Fruit fly (Drosophila melanogaster) whole organism, embryonic: ENCODE measurements around the gene Reck.

Experiments
- B-H1 ChIP-seq: fragments of 200-800 bp; sonication (Bioruptor generic); IDR thresholded peaks from 3 replicates; pipeline ENCODE4 v1.3.6; 2022; ENCODE audit warnings: missing biosample characterization, missing genetic modification characterization
- B-H2 ChIP-seq: fragments of 200-800 bp; sonication (Bioruptor generic); optimal IDR thresholded peaks from 2 replicates; lab custom pipeline; 2018; ENCODE audit warnings: missing biosample characterization, mild to moderate bottlenecking, missing genetic modification characterization
- BtbVII ChIP-seq: fragments of 200-800 bp; sonication (Bioruptor generic); optimal IDR thresholded peaks from 3 replicates; lab custom pipeline; 2017; ENCODE audit warnings: missing biosample characterization, mild to moderate bottlenecking, missing genetic modification characterization
- CG1024 ChIP-seq: fragments of 200-800 bp; sonication (Bioruptor generic); IDR thresholded peaks from 2 replicates; pipeline ENCODE4 v1.3.6; 2022; ENCODE audit warnings: missing biosample characterization, missing genetic modification characterization
- CG10543 ChIP-seq: fragments of 200-800 bp; sonication (Bioruptor generic); optimal IDR thresholded peaks from 3 replicates; lab custom pipeline; 2017; ENCODE audit warnings: missing biosample characterization, mild to moderate bottlenecking, missing genetic modification characterization, moderate library complexity
- CG11560 ChIP-seq: fragments of 200-800 bp; sonication (Bioruptor generic); IDR thresholded peaks from 3 replicates; pipeline ENCODE4 v1.3.6; 2022; ENCODE audit warnings: missing biosample characterization, missing genetic modification characterization
- CG13894 ChIP-seq: fragments of 200-800 bp; sonication (Bioruptor generic); optimal IDR thresholded peaks from 3 replicates; lab custom pipeline; 2018; ENCODE audit warnings: missing biosample characterization, mild to moderate bottlenecking, missing genetic modification characterization, moderate library complexity
- CG15011 ChIP-seq: fragments of 200-800 bp; sonication (Bioruptor generic); optimal IDR thresholded peaks from 3 replicates; lab custom pipeline; 2018; ENCODE audit warnings: missing biosample characterization, mild to moderate bottlenecking, missing genetic modification characterization
- CG17186 ChIP-seq: fragments of 200-800 bp; sonication (Bioruptor generic); optimal IDR thresholded peaks from 3 replicates; lab custom pipeline; 2017; ENCODE audit warnings: missing biosample characterization, missing genetic modification reagents, missing genetic modification characterization
- CG17568 ChIP-seq: fragments of 200-800 bp; sonication (Bioruptor generic); optimal IDR thresholded peaks from 2 replicates; lab custom pipeline; 2018; ENCODE audit warnings: missing biosample characterization, mild to moderate bottlenecking, missing genetic modification characterization, moderate library complexity
- CG2199 ChIP-seq: fragments of 200-800 bp; sonication (Bioruptor generic); IDR thresholded peaks from 3 replicates; pipeline ENCODE4 v1.3.6; 2022; ENCODE audit warnings: missing biosample characterization, missing genetic modification characterization
- CG2678 ChIP-seq: fragments of 200-800 bp; sonication (Bioruptor generic); optimal IDR thresholded peaks from 3 replicates; lab custom pipeline; 2019; ENCODE audit warnings: missing biosample characterization, mild to moderate bottlenecking, missing genetic modification characterization, moderate library complexity
- CG2875 ChIP-seq: fragments of 200-800 bp; sonication (Bioruptor generic); optimal IDR thresholded peaks from 2 replicates; lab custom pipeline; 2017; ENCODE audit warnings: missing biosample characterization, mild to moderate bottlenecking, missing genetic modification characterization, missing genetic modification reagents
- CG30403 ChIP-seq: fragments of 200-800 bp; sonication (Bioruptor generic); optimal IDR thresholded peaks from 3 replicates; lab custom pipeline; 2016; ENCODE audit warnings: missing biosample characterization, missing genetic modification characterization
- CG31441 ChIP-seq: fragments of 200-800 bp; sonication (Bioruptor generic); IDR thresholded peaks from 2 replicates; pipeline ENCODE4 v1.3.6; 2022; ENCODE audit warnings: missing biosample characterization, missing genetic modification characterization
- CG4328 ChIP-seq: fragments of 200-800 bp; sonication (Bioruptor generic); optimal IDR thresholded peaks from 3 replicates; lab custom pipeline; 2017; ENCODE audit warnings: missing biosample characterization, missing genetic modification reagents, missing genetic modification characterization
- CG4360 ChIP-seq: fragments of 200-800 bp; sonication (Bioruptor generic); IDR thresholded peaks from 2 replicates; pipeline ENCODE4 v1.3.6; 2022; ENCODE audit warnings: missing biosample characterization, missing genetic modification characterization
- CG6791 ChIP-seq: fragments of 200-800 bp; sonication (Bioruptor generic); IDR thresholded peaks from 3 replicates; pipeline ENCODE4 v1.3.6; 2022; ENCODE audit warnings: missing biosample characterization, missing genetic modification characterization; ENCODE audit not compliant: partially characterized antibody
- CTCF ChIP-seq: fragments of 200-800 bp; sonication (Bioruptor generic); optimal IDR thresholded peaks from 2 replicates; lab custom pipeline; 2017; ENCODE audit warnings: missing biosample characterization, mild to moderate bottlenecking, missing genetic modification characterization, moderate library complexity
- Ets65A ChIP-seq: fragments of 200-800 bp; sonication (Bioruptor generic); peaks from one replicate; lab custom pipeline; 2016; ENCODE audit warnings: missing biosample characterization, missing genetic modification characterization
- Ets97D ChIP-seq: fragments of 200-800 bp; sonication (Bioruptor generic); optimal IDR thresholded peaks from 3 replicates; lab custom pipeline; 2016; ENCODE audit warnings: missing biosample characterization, missing genetic modification characterization
- Gug ChIP-seq: fragments of 200-800 bp; sonication (Bioruptor generic); IDR thresholded peaks from 4 replicates; pipeline ENCODE4 v1.3.6; 2022; ENCODE audit warnings: missing biosample characterization, missing genetic modification characterization
- MTF-1 ChIP-seq: fragments of 200-800 bp; sonication (Bioruptor generic); optimal IDR thresholded peaks from 2 replicates; lab custom pipeline; 2018; ENCODE audit warnings: missing biosample characterization, mild to moderate bottlenecking, missing genetic modification characterization, borderline replicate concordance
- Med ChIP-seq: fragments of 200-800 bp; sonication (Bioruptor generic); peaks from one replicate; lab custom pipeline; 2016; ENCODE audit warnings: missing biosample characterization, missing genetic modification characterization, mild to moderate bottlenecking, inconsistent platforms, moderate library complexity
- Mrtf ChIP-seq: fragments of 200-800 bp; sonication (Bioruptor generic); IDR thresholded peaks from 3 replicates; pipeline ENCODE4 v1.3.6; 2022; ENCODE audit warnings: missing biosample characterization, missing genetic modification characterization
- NFAT ChIP-seq: fragments of 200-800 bp; sonication (Bioruptor generic); IDR thresholded peaks from 2 replicates; pipeline ENCODE4 v1.3.6; 2022; ENCODE audit warnings: missing biosample characterization, missing genetic modification characterization
- Opbp ChIP-seq: fragments of 200-800 bp; sonication (Bioruptor generic); IDR thresholded peaks from 3 replicates; pipeline ENCODE4 v1.3.6; 2022; ENCODE audit warnings: missing biosample characterization, missing genetic modification characterization; ENCODE audit not compliant: partially characterized antibody
- Pdp1 ChIP-seq, 2 experiments: fragments of 200-800 bp; sonication (Bioruptor generic); optimal IDR thresholded peaks; 3 replicates each; lab custom pipeline; 2016; ENCODE audit warnings: missing biosample characterization in 2 of 2, missing genetic modification characterization in 2 of 2, mild to moderate bottlenecking in 1 of 2, moderate library complexity in 1 of 2
- Side ChIP-seq: fragments of 200-800 bp; sonication (Bioruptor generic); optimal IDR thresholded peaks from 2 replicates; lab custom pipeline; 2016; ENCODE audit warnings: missing biosample characterization, missing genetic modification characterization
- Vsx1 ChIP-seq: fragments of 200-800 bp; sonication (Bioruptor generic); optimal IDR thresholded peaks from 2 replicates; lab custom pipeline; 2017; ENCODE audit warnings: missing biosample characterization, mild to moderate bottlenecking, missing genetic modification characterization, missing genetic modification reagents
- YL-1 ChIP-seq: fragments of 200-800 bp; sonication (Bioruptor generic); optimal IDR thresholded peaks from 3 replicates; lab custom pipeline; 2017; ENCODE audit warnings: missing biosample characterization, mild to moderate bottlenecking, missing genetic modification characterization
- aop ChIP-seq: fragments of 200-800 bp; sonication (Bioruptor generic); IDR thresholded peaks from 2 replicates; pipeline ENCODE4 v1.3.6; 2022; ENCODE audit warnings: missing biosample characterization, missing genetic modification characterization
- ase ChIP-seq: fragments of 200-800 bp; sonication (Bioruptor generic); IDR thresholded peaks from 3 replicates; pipeline ENCODE4 v1.3.6; 2022; ENCODE audit warnings: missing biosample characterization, missing genetic modification characterization
- bsh ChIP-seq, 2 experiments: fragments of 200-800 bp; sonication (Bioruptor generic); optimal IDR thresholded peaks; 2 replicates each; lab custom pipeline; 2017 to 2018; ENCODE audit warnings: mild to moderate bottlenecking in 2 of 2, missing biosample characterization in 2 of 2, missing genetic modification characterization in 2 of 2, moderate library complexity in 1 of 2
- da ChIP-seq: fragments of 200-800 bp; sonication (Bioruptor generic); optimal IDR thresholded peaks from 2 replicates; lab custom pipeline; 2016; ENCODE audit warnings: missing biosample characterization, missing genetic modification characterization
- dysf ChIP-seq: fragments of 200-800 bp; sonication (Bioruptor generic); IDR thresholded peaks from 3 replicates; pipeline ENCODE4 v1.3.6; 2022; ENCODE audit warnings: missing biosample characterization, missing genetic modification characterization
- fd102C ChIP-seq: fragments of 200-800 bp; sonication (Bioruptor generic); optimal IDR thresholded peaks from 2 replicates; lab custom pipeline; 2018; ENCODE audit warnings: missing biosample characterization, mild to moderate bottlenecking, missing genetic modification characterization, moderate library complexity
- fd96Cb ChIP-seq: fragments of 200-800 bp; sonication (Bioruptor generic); optimal IDR thresholded peaks from 2 replicates; lab custom pipeline; 2018; ENCODE audit warnings: missing biosample characterization, mild to moderate bottlenecking, missing genetic modification characterization, moderate library complexity
- fru ChIP-seq: fragments of >200 bp; optimal IDR thresholded peaks from 2 replicates; lab custom pipeline; 2017
- ham ChIP-seq: fragments of 200-800 bp; sonication (Bioruptor generic); IDR thresholded peaks from 2 replicates; pipeline ENCODE4 v1.3.6; 2022; ENCODE audit warnings: missing biosample characterization, missing genetic modification characterization
- mld ChIP-seq: fragments of 200-800 bp; sonication (Bioruptor generic); IDR thresholded peaks from 3 replicates; pipeline ENCODE4 v1.3.6; 2022; ENCODE audit warnings: missing biosample characterization, missing genetic modification characterization; ENCODE audit not compliant: partially characterized antibody
- phol ChIP-seq: fragments of 200-800 bp; sonication (Bioruptor generic); optimal IDR thresholded peaks from 3 replicates; lab custom pipeline; 2018; ENCODE audit warnings: missing biosample characterization, mild to moderate bottlenecking, missing genetic modification characterization, moderate library complexity
- pita ChIP-seq: fragments of 200-800 bp; sonication (Bioruptor generic); optimal IDR thresholded peaks from 2 replicates; lab custom pipeline; 2017; ENCODE audit warnings: missing biosample characterization, mild to moderate bottlenecking, missing genetic modification characterization
- repo ChIP-seq: fragments of 200-800 bp; sonication (Bioruptor generic); optimal IDR thresholded peaks from 2 replicates; lab custom pipeline; 2016; ENCODE audit warnings: missing biosample characterization, missing genetic modification characterization
- schlank ChIP-seq: fragments of 200-800 bp; sonication (Bioruptor generic); optimal IDR thresholded peaks from 2 replicates; lab custom pipeline; 2018; ENCODE audit warnings: missing biosample characterization, mild to moderate bottlenecking, missing genetic modification characterization
- twi ChIP-seq: fragments of 200-800 bp; optimal IDR thresholded peaks from 2 replicates; lab custom pipeline; 2019; ENCODE audit warnings: missing biosample characterization, mild to moderate bottlenecking, missing genetic modification characterization, moderate library complexity
- zen ChIP-seq: fragments of 200-800 bp; sonication (Bioruptor generic); optimal IDR thresholded peaks from 3 replicates; lab custom pipeline; 2018; ENCODE audit warnings: missing biosample characterization, mild to moderate bottlenecking, missing genetic modification characterization, moderate library complexity
- zfh2 ChIP-seq: fragments of 200-800 bp; sonication (Bioruptor generic); optimal IDR thresholded peaks from 2 replicates; lab custom pipeline; 2016; ENCODE audit warnings: missing biosample characterization, missing genetic modification characterization

Reck gene

dm6 chr3L:14986984-14987896 is 26.6 kb downstream of the Reck start (continued):
- no peak for TF ChIP-seq pita (GFP tag; lab: Kevin White, UChicago)
- TF ChIP-seq CG2199 = peak; percentile 60; the same call in 2 of the 3 replicates
- peak in 1 of 2 experiments; percentile 12 for TF ChIP-seq bsh (GFP tag; optimal IDR thresholded peaks at IDR 0.05; lab: Kevin White, UChicago)
- no peak for TF ChIP-seq B-H1 (GFP tag; lab: Robert Waterston, UW)
- TF ChIP-seq mld (GFP tag; lab: Robert Waterston, UW) = no peak
- no peak for TF ChIP-seq fd96Cb (tag; lab: Kevin White, UChicago)
- peak; percentile 39 for TF ChIP-seq twi
- TF ChIP-seq ase (GFP tag; lab: Robert Waterston, UW) = no peak
- TF ChIP-seq Med (GFP tag; lab: Kevin White, UChicago) = peak; percentile 31
- no peak for TF ChIP-seq B-H2 (GFP tag; lab: Kevin White, UChicago)
- TF ChIP-seq zfh2 = no peak
- peak; percentile 23 for TF ChIP-seq BtbVII (GFP tag; lab: Kevin White, UChicago)
- TF ChIP-seq Ets97D (GFP tag; lab: Kevin White, UChicago) = no peak
- 0 out of 3 replicates have a peak, but pooled peaks have one; percentile 41 for TF ChIP-seq CG6791 (GFP tag; lab: Robert Waterston, UW)
- peak; percentile 43 for TF ChIP-seq CG13894 (tag; lab: Kevin White, UChicago)
- peak in 1 of 2 experiments; percentile 34 for TF ChIP-seq Pdp1 (GFP tag; optimal IDR thresholded peaks at IDR 0.05; lab: Kevin White, UChicago)

- TF ChIP-seq aop (GFP tag; lab: Robert Waterston, UW) (no peak), CG17186 (GFP tag; lab: Kevin White, UChicago) (no peak), Opbp (GFP tag; lab: Robert Waterston, UW) (no peak), CG30403 (GFP tag; lab: Kevin White, UChicago) (peak; percentile 1), zen (tag; lab: Kevin White, UChicago) (no peak), CG10543 (GFP tag; lab: Kevin White, UChicago) (no peak), CG4360 (GFP tag; lab: Robert Waterston, UW) (no peak), ham (GFP tag; lab: Robert Waterston, UW) (no peak), CG11560 (tag; lab: Robert Waterston, UW) (no peak), da (GFP tag; lab: Kevin White, UChicago) (no peak), phol (tag; lab: Kevin White, UChicago) (peak; percentile 2), CG17568 (GFP tag; lab: Kevin White, UChicago) (peak; percentile 14), YL-1 (GFP tag; lab: Kevin White, UChicago) (no peak), CG2875 (GFP tag; lab: Kevin White, UChicago) (no peak), CG4328 (GFP tag; lab: Kevin White, UChicago) (no peak), Mrtf (GFP tag; lab: Robert Waterston, UW) (no peak), NFAT (no peak), schlank (tag; lab: Kevin White, UChicago) (no peak), CG31441 (GFP tag; lab: Robert Waterston, UW) (no peak), CG15011 (GFP tag; lab: Kevin White, UChicago) (no peak), CG1024 (GFP tag; lab: Robert Waterston, UW) (no peak), Ets65A (GFP tag; lab: Kevin White, UChicago) (no peak), Side (GFP tag; lab: Kevin White, UChicago) (no peak), dysf (peak; percentile 16; the same call in 1 of the 3 replicates), CG2678 (peak; percentile 1), fru (no peak), CTCF (GFP tag; lab: Kevin White, UChicago) (no peak), Gug (GFP tag; lab: Robert Waterston, UW) (no peak), MTF-1 (GFP tag; lab: Kevin White, UChicago) (no peak), fd102C (no peak), Vsx1 (GFP tag; lab: Kevin White, UChicago) (peak; percentile 29), repo (GFP tag; lab: Kevin White, UChicago) (no peak)
Observed at dm6 chr3L:14986340-14986916, 27.4 kb downstream of the Reck start.
